Fruit fly (Drosophila melanogaster): ENCODE measurements around the gene CG4229.

Gene CG4229

DNA sequence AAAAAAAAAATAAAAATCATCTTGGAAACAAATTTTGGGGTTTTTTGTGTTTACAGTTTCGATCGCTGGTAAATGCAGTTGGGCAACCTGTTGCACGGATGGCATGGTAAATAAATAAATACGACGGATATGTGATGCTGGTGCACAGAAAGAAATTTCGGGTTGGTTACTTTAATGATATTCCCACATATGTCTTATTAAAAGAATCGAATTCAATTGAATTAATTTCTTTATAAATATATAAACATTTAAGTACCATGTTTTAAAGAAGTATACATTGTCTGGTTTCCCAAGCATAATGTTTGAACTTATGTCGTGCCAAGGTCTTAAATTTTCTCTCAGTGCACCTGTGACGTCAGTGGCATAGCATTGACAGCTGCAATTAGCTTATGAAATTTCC, 10.9 kb downstream of the CG4229 start (continued):
- TF ChIP-seq CG14860 (GFP tag; IDR thresholded peaks at IDR 0.05; ENCODE audit: partially characterized antibody): no peak
- peak; percentile 75 for TF ChIP-seq CG31441 (GFP tag; IDR thresholded peaks at IDR 0.05)
- TF ChIP-seq mam (GFP tag; optimal IDR thresholded peaks at IDR 0.05): no peak
- TF ChIP-seq B-H1 (GFP tag; IDR thresholded peaks at IDR 0.05): peak; percentile 12; the same call in 1 of the 3 replicates
- TF ChIP-seq PHDP (tag; optimal IDR thresholded peaks at IDR 0.05): peak; percentile 76
- TF ChIP-seq CG9932 (GFP tag; IDR thresholded peaks at IDR 0.05): no peak
- TF ChIP-seq Dad (GFP tag; optimal IDR thresholded peaks at IDR 0.05): no peak
- TF ChIP-seq CG3847 (GFP tag; IDR thresholded peaks at IDR 0.05): no peak
- no peak for TF ChIP-seq CG8089 (GFP tag; optimal IDR thresholded peaks at IDR 0.05)
- peak; percentile 32; the same call in 1 of the 2 replicates for TF ChIP-seq CG1024 (GFP tag; IDR thresholded peaks at IDR 0.05)
- no peak for TF ChIP-seq fru (optimal IDR thresholded peaks at IDR 0.05)
- TF ChIP-seq CG3726 (GFP tag; IDR thresholded peaks at IDR 0.05): no peak
- no peak for TF ChIP-seq usp (GFP tag; optimal IDR thresholded peaks at IDR 0.05)
- TF ChIP-seq sd (tag; optimal IDR thresholded peaks at IDR 0.05): no peak
- no peak for TF ChIP-seq CG17912 (GFP tag; optimal IDR thresholded peaks at IDR 0.05)
- no peak for TF ChIP-seq tup (GFP tag; optimal IDR thresholded peaks at IDR 0.05)
- no peak for TF ChIP-seq wdn (GFP tag; IDR thresholded peaks at IDR 0.05)
- TF ChIP-seq Meics (GFP tag; optimal IDR thresholded peaks at IDR 0.05): peak; percentile 29
- TF ChIP-seq vfl (GFP tag; optimal IDR thresholded peaks at IDR 0.05): no peak
- no peak for TF ChIP-seq CG16813 (GFP tag; IDR thresholded peaks at IDR 0.05; ENCODE audit: partially characterized antibody)
- TF ChIP-seq Myb (GFP tag; optimal IDR thresholded peaks at IDR 0.05): no peak
- TF ChIP-seq sima (GFP tag; optimal IDR thresholded peaks at IDR 0.05): no peak
- peak; percentile 22; the same call in 1 of the 2 replicates for TF ChIP-seq onecut (GFP tag; IDR thresholded peaks at IDR 0.05)
- no peak for TF ChIP-seq Usf (GFP tag; optimal IDR thresholded peaks at IDR 0.05)
- peak; percentile 73 for TF ChIP-seq CG7839 (tag; optimal IDR thresholded peaks at IDR 0.05)
- TF ChIP-seq CG7745 (tag; optimal IDR thresholded peaks at IDR 0.05): no peak
- TF ChIP-seq nerfin-1 (tag; optimal IDR thresholded peaks at IDR 0.05): peak; percentile 71
- TF ChIP-seq CG12104 (GFP tag; optimal IDR thresholded peaks at IDR 0.05): peak; percentile 9
- peak; percentile 73 for TF ChIP-seq dmrt11E (tag; optimal IDR thresholded peaks at IDR 0.05)
- TF ChIP-seq Hey (tag; optimal IDR thresholded peaks at IDR 0.05): no peak
- no peak for TF ChIP-seq insv (GFP tag; optimal IDR thresholded peaks at IDR 0.05)
- TF ChIP-seq ken (GFP tag; IDR thresholded peaks at IDR 0.05): 0 out of 3 replicates have a peak, but pooled peaks have one; percentile 58
- peak; percentile 98 for TF ChIP-seq kah (GFP tag; optimal IDR thresholded peaks at IDR 0.05)
- TF ChIP-seq HmgD (GFP tag; optimal IDR thresholded peaks at IDR 0.05): no peak
- peak; percentile 26 for TF ChIP-seq HmgZ (tag; optimal IDR thresholded peaks at IDR 0.05)
- TF ChIP-seq CG10462 (GFP tag; optimal IDR thresholded peaks at IDR 0.05): no peak
- peak; percentile 23 for TF ChIP-seq Lhr (GFP tag; optimal IDR thresholded peaks at IDR 0.05)
- no peak for TF ChIP-seq gt (GFP tag; IDR thresholded peaks at IDR 0.05)
- no peak for TF ChIP-seq pb (GFP tag; optimal IDR thresholded peaks at IDR 0.05)
- peak; percentile 65 for TF ChIP-seq CG6254 (GFP tag; optimal IDR thresholded peaks at IDR 0.05)
- peak; percentile 57 for TF ChIP-seq zen (tag; optimal IDR thresholded peaks at IDR 0.05)
- peak; percentile 43 for TF ChIP-seq CG30403 (GFP tag; optimal IDR thresholded peaks at IDR 0.05)
- TF ChIP-seq toy (GFP tag; IDR thresholded peaks at IDR 0.05): no peak
- TF ChIP-seq BtbVII (GFP tag; optimal IDR thresholded peaks at IDR 0.05): peak; percentile 2
- peak; percentile 82 for TF ChIP-seq CG13424 (tag; optimal IDR thresholded peaks at IDR 0.05)
- TF ChIP-seq nmo (GFP tag; optimal IDR thresholded peaks at IDR 0.05): peak; percentile 77
- TF ChIP-seq CG13123 (GFP tag; optimal IDR thresholded peaks at IDR 0.05): no peak
- peak; percentile 61 for TF ChIP-seq gsb-n (tag; optimal IDR thresholded peaks at IDR 0.05)
- no peak for TF ChIP-seq slp2 (GFP tag; optimal IDR thresholded peaks at IDR 0.05)
- no peak for TF ChIP-seq sc (optimal IDR thresholded peaks at IDR 0.05)
- peak; percentile 48 for TF ChIP-seq sc (GFP tag; optimal IDR thresholded peaks at IDR 0.05)
- no peak for TF ChIP-seq knrl (GFP tag; IDR thresholded peaks at IDR 0.05; ENCODE audit: partially characterized antibody)
